Fruit fly (Drosophila melanogaster) whole organism, pupa: ENCODE measurements around the gene CG17732.

ENCODE experiments used
- CG10348 ChIP-seq: fragments of 200-800 bp; sonication (Bioruptor generic); IDR thresholded peaks from 2 replicates; pipeline ENCODE4 v1.3.6; 2022; ENCODE audit warnings: missing biosample characterization, missing genetic modification characterization
- CG12605 ChIP-seq: fragments of 200-800 bp; sonication (Bioruptor generic); IDR thresholded peaks from 2 replicates; pipeline ENCODE4 v1.3.6; 2022; ENCODE audit warnings: missing biosample characterization, missing genetic modification characterization
- CG14655 ChIP-seq: fragments of 200-800 bp; sonication (Bioruptor generic); optimal IDR thresholded peaks from 3 replicates; lab custom pipeline; 2017; ENCODE audit warnings: mild to moderate bottlenecking, missing biosample characterization, missing genetic modification reagents, missing genetic modification characterization
- CG15710 ChIP-seq: fragments of 200-800 bp; sonication (Bioruptor generic); optimal IDR thresholded peaks from 2 replicates; lab custom pipeline; 2018; ENCODE audit warnings: missing biosample characterization, mild to moderate bottlenecking, missing genetic modification characterization, moderate library complexity
- D1 ChIP-seq: fragments of 200-800 bp; sonication (Bioruptor generic); optimal IDR thresholded peaks from 2 replicates; lab custom pipeline; 2018; ENCODE audit warnings: missing biosample characterization, mild to moderate bottlenecking, missing genetic modification characterization, moderate library complexity
- EcR ChIP-seq: fragments of 200-800 bp; sonication (Bioruptor generic); optimal IDR thresholded peaks from 3 replicates; lab custom pipeline; 2019; ENCODE audit warnings: missing biosample characterization, missing genetic modification characterization, mild to moderate bottlenecking, moderate library complexity, missing genetic modification reagents
- Ets98B ChIP-seq: fragments of 200-800 bp; sonication (Bioruptor generic); IDR thresholded peaks from 2 replicates; pipeline ENCODE4 v1.3.6; 2022; ENCODE audit warnings: missing biosample characterization, missing genetic modification characterization
- Snoo ChIP-seq: fragments of 200-800 bp; sonication (Bioruptor generic); optimal IDR thresholded peaks from 3 replicates; lab custom pipeline; 2017; ENCODE audit warnings: missing biosample characterization, mild to moderate bottlenecking, missing genetic modification characterization, inconsistent platforms
- gl ChIP-seq: fragments of 200-800 bp; sonication (Bioruptor generic); optimal IDR thresholded peaks from 2 replicates; lab custom pipeline; 2018; ENCODE audit warnings: missing biosample characterization, mild to moderate bottlenecking, missing genetic modification characterization

- TF ChIP-seq D1 (no peak), CG15710 (tag; lab: Kevin White, UChicago) (no peak), EcR (GFP tag; lab: Kevin White, UChicago) (no peak), Snoo (tag; lab: Kevin White, UChicago) (no peak), gl (tag; lab: Kevin White, UChicago) (no peak), CG10348 (GFP tag; lab: Robert Waterston, UW) (no peak), CG14655 (GFP tag; lab: Kevin White, UChicago) (no peak), CG12605 (GFP tag; lab: Robert Waterston, UW) (no peak), Ets98B (no peak)
Measured at dm6 chr3L:19951868-19952267, 29.6 kb upstream of the CG17732 start, which contains the start of gene CG34258.
